Worm (Caenorhabditis elegans) whole organism, L1 larva: ENCODE results near the gene ZK1240.11.

Experiments used
- aly-2 ChIP-seq: fragments of 150-350 bp; optimal IDR thresholded peaks from 2 replicates; lab custom pipeline; 2014; ENCODE audit warnings: missing biosample characterization, missing genetic modification characterization
- ama-1 ChIP-seq: fragments of 150-350 bp; optimal IDR thresholded peaks from 2 replicates; lab custom pipeline; 2014
- egl-13 ChIP-seq: sonication (generic microtip); optimal IDR thresholded peaks from 2 replicates; lab custom pipeline; 2016; ENCODE audit warnings: missing genotype, missing genetic modification reagents, missing genetic modification characterization, missing compliant biosample characterization
- egl-27 ChIP-seq, 2 experiments: fragments of 150-350 bp in 1 of 2; sonication (generic microtip); optimal IDR thresholded peaks; 3 replicates each; lab custom pipeline; 2017 to 2018; ENCODE audit warnings: missing biosample characterization in 2 of 2, missing genetic modification characterization in 2 of 2, missing genetic modification reagents in 2 of 2
- fkh-10 ChIP-seq: sonication (generic microtip); optimal IDR thresholded peaks from 2 replicates; lab custom pipeline; 2017; ENCODE audit warnings: missing biosample characterization, missing genetic modification reagents, missing genetic modification characterization
- fos-1 ChIP-seq: fragments of 150-350 bp; optimal IDR thresholded peaks from 2 replicates; lab custom pipeline; 2014; ENCODE audit warnings: missing biosample characterization, missing genetic modification characterization
- lir-3 ChIP-seq: sonication (generic microtip); optimal IDR thresholded peaks from 2 replicates; lab custom pipeline; 2016; ENCODE audit warnings: mild to moderate bottlenecking, missing genetic modification characterization, moderate library complexity, missing compliant biosample characterization; ENCODE audit not compliant: poor library complexity
- mab-9 ChIP-seq: fragments of 200-800 bp; sonication (Bioruptor generic); IDR thresholded peaks from 2 replicates; pipeline ENCODE4 v1.3.6; 2022; ENCODE audit warnings: missing genetic modification reagents, missing genetic modification characterization, missing compliant biosample characterization
- nhr-12 ChIP-seq: sonication (generic microtip); optimal IDR thresholded peaks from 2 replicates; lab custom pipeline; 2017; ENCODE audit warnings: missing biosample characterization, missing genetic modification characterization
- nhr-28 ChIP-seq: fragments of 150-350 bp; optimal IDR thresholded peaks from 2 replicates; lab custom pipeline; 2014; ENCODE audit warnings: missing biosample characterization, missing genetic modification characterization
- nhr-47 ChIP-seq: sonication (generic microtip); optimal IDR thresholded peaks from 2 replicates; lab custom pipeline; 2016; ENCODE audit warnings: mild to moderate bottlenecking, missing genetic modification characterization, moderate library complexity, missing compliant biosample characterization
- pqm-1 ChIP-seq: sonication (generic microtip); optimal IDR thresholded peaks from 3 replicates; lab custom pipeline; 2017; ENCODE audit warnings: missing biosample characterization, missing genetic modification characterization
- snu-23 ChIP-seq: sonication (generic microtip); optimal IDR thresholded peaks from 2 replicates; lab custom pipeline; 2016; ENCODE audit warnings: missing genetic modification characterization, missing compliant biosample characterization
- unc-62 ChIP-seq: fragments of 150-350 bp; optimal IDR thresholded peaks from 2 replicates; lab custom pipeline; 2014; ENCODE audit warnings: missing biosample characterization, missing genetic modification reagents, missing genetic modification characterization

- no peak for TF ChIP-seq snu-23 (GFP tag; lab: Kevin White, UChicago)
- TF ChIP-seq aly-2 (tag; lab: Kevin White, UChicago), result no peak
- TF ChIP-seq fkh-10 (GFP tag; lab: Kevin White, UChicago), result no peak
- TF ChIP-seq fos-1 (tag; lab: Kevin White, UChicago), result no peak
- TF ChIP-seq unc-62 (GFP tag; lab: Kevin White, UChicago), result no peak
- TF ChIP-seq mab-9, result no peak
- TF ChIP-seq egl-13 (tag; lab: Kevin White, UChicago), result no peak
- no peak for TF ChIP-seq pqm-1
- TF ChIP-seq nhr-12 (tag; lab: Kevin White, UChicago), result no peak
- TF ChIP-seq lir-3 (tag; lab: Kevin White, UChicago), result no peak
- no peak for TF ChIP-seq nhr-28
- TF ChIP-seq egl-27 (tag; optimal IDR thresholded peaks at IDR 0.05; lab: Kevin White, UChicago), result no peak
- no peak for TF ChIP-seq nhr-47
- no peak for TF ChIP-seq ama-1 (lab: Kevin White, UChicago)
Observed at ce11 chrII:2342004-2342479, 17.0 kb downstream of the ZK1240.11 start, which contains the start of gene F43C11.6.
